Fruit fly (Drosophila melanogaster) whole organism, pupa: ENCODE results near the gene Or67c.

Experiments
- CG10348 ChIP-seq: fragments of 200-800 bp; sonication (Bioruptor generic); IDR thresholded peaks from 2 replicates; pipeline ENCODE4 v1.3.6; 2022; ENCODE audit warnings: missing biosample characterization, missing genetic modification characterization
- CG12605 ChIP-seq: fragments of 200-800 bp; sonication (Bioruptor generic); IDR thresholded peaks from 2 replicates; pipeline ENCODE4 v1.3.6; 2022; ENCODE audit warnings: missing biosample characterization, missing genetic modification characterization
- CG13204 ChIP-seq: fragments of 200-800 bp; sonication (Bioruptor generic); optimal IDR thresholded peaks from 2 replicates; lab custom pipeline; 2018; ENCODE audit warnings: missing biosample characterization, mild to moderate bottlenecking, missing genetic modification characterization, moderate library complexity
- CG14655 ChIP-seq: fragments of 200-800 bp; sonication (Bioruptor generic); optimal IDR thresholded peaks from 3 replicates; lab custom pipeline; 2017; ENCODE audit warnings: mild to moderate bottlenecking, missing biosample characterization, missing genetic modification reagents, missing genetic modification characterization
- CG15710 ChIP-seq: fragments of 200-800 bp; sonication (Bioruptor generic); optimal IDR thresholded peaks from 2 replicates; lab custom pipeline; 2018; ENCODE audit warnings: missing biosample characterization, mild to moderate bottlenecking, missing genetic modification characterization, moderate library complexity
- CG17806 ChIP-seq: fragments of 200-800 bp; sonication (Bioruptor generic); optimal IDR thresholded peaks from 2 replicates; lab custom pipeline; 2018; ENCODE audit warnings: missing biosample characterization, mild to moderate bottlenecking, missing genetic modification characterization, moderate library complexity
- CG32121 ChIP-seq: fragments of 200-800 bp; sonication (Bioruptor generic); IDR thresholded peaks from 2 replicates; pipeline ENCODE4 v1.3.6; 2022; ENCODE audit warnings: missing biosample characterization, missing genetic modification characterization
- CG34367 ChIP-seq: fragments of 200-800 bp; sonication (Bioruptor generic); optimal IDR thresholded peaks from 2 replicates; lab custom pipeline; 2018; ENCODE audit warnings: missing biosample characterization, mild to moderate bottlenecking, missing genetic modification characterization
- CG4496 ChIP-seq: fragments of 200-800 bp; sonication (Bioruptor generic); IDR thresholded peaks from 3 replicates; pipeline ENCODE4 v1.3.6; 2022; ENCODE audit warnings: missing biosample characterization, missing genetic modification characterization
- CG8159 ChIP-seq: fragments of 200-800 bp; sonication (Bioruptor generic); optimal IDR thresholded peaks from 3 replicates; lab custom pipeline; 2018; ENCODE audit warnings: missing biosample characterization, mild to moderate bottlenecking, missing genetic modification characterization, moderate library complexity
- CG8301 ChIP-seq: fragments of 200-800 bp; sonication (Bioruptor generic); optimal IDR thresholded peaks from 2 replicates; lab custom pipeline; 2018; ENCODE audit warnings: missing biosample characterization, mild to moderate bottlenecking, missing genetic modification characterization
- CG9948 ChIP-seq: fragments of 200-800 bp; sonication (Bioruptor generic); optimal IDR thresholded peaks from 2 replicates; lab custom pipeline; 2018; ENCODE audit warnings: missing biosample characterization, mild to moderate bottlenecking, missing genetic modification characterization, moderate library complexity
- D1 ChIP-seq: fragments of 200-800 bp; sonication (Bioruptor generic); optimal IDR thresholded peaks from 2 replicates; lab custom pipeline; 2018; ENCODE audit warnings: missing biosample characterization, mild to moderate bottlenecking, missing genetic modification characterization, moderate library complexity
- EcR ChIP-seq: fragments of 200-800 bp; sonication (Bioruptor generic); optimal IDR thresholded peaks from 3 replicates; lab custom pipeline; 2019; ENCODE audit warnings: missing biosample characterization, missing genetic modification characterization, mild to moderate bottlenecking, moderate library complexity, missing genetic modification reagents
- Ets98B ChIP-seq: fragments of 200-800 bp; sonication (Bioruptor generic); IDR thresholded peaks from 2 replicates; pipeline ENCODE4 v1.3.6; 2022; ENCODE audit warnings: missing biosample characterization, missing genetic modification characterization
- Pif1A ChIP-seq: fragments of 200-800 bp; sonication (Bioruptor generic); optimal IDR thresholded peaks from 3 replicates; lab custom pipeline; 2016; ENCODE audit warnings: missing biosample characterization, missing genetic modification characterization
- Pif1B ChIP-seq: fragments of 200-800 bp; sonication (Bioruptor generic); optimal IDR thresholded peaks from 3 replicates; lab custom pipeline; 2016; ENCODE audit warnings: missing biosample characterization, missing genetic modification characterization
- Snoo ChIP-seq: fragments of 200-800 bp; sonication (Bioruptor generic); optimal IDR thresholded peaks from 3 replicates; lab custom pipeline; 2017; ENCODE audit warnings: missing biosample characterization, mild to moderate bottlenecking, missing genetic modification characterization, inconsistent platforms
- fd96Ca ChIP-seq: fragments of 200-800 bp; sonication (Bioruptor generic); IDR thresholded peaks from 3 replicates; pipeline ENCODE4 v1.3.6; 2022; ENCODE audit warnings: missing biosample characterization, missing genetic modification characterization
- gl ChIP-seq: fragments of 200-800 bp; sonication (Bioruptor generic); optimal IDR thresholded peaks from 2 replicates; lab custom pipeline; 2018; ENCODE audit warnings: missing biosample characterization, mild to moderate bottlenecking, missing genetic modification characterization
- rn ChIP-seq: fragments of 200-800 bp; sonication (Bioruptor generic); IDR thresholded peaks from 2 replicates; pipeline ENCODE4 v1.3.6; 2022; ENCODE audit warnings: missing biosample characterization, missing genetic modification characterization

Or67c gene

dm6 chr3L:10244606-10245005 is at the start of gene Or67c:
TSS of gene Or67c (minus strand) at chr3L:10244706.
- TF ChIP-seq CG8301 (no peak), CG15710 (tag; lab: Kevin White, UChicago) (no peak)

- TF ChIP-seq EcR (GFP tag; lab: Kevin White, UChicago) (no peak), Snoo (tag; lab: Kevin White, UChicago) (no peak), Pif1A (GFP tag; lab: Kevin White, UChicago) (no peak)
These were observed 44.9 kb upstream of the Or67c start for dm6 chr3L:10289357-10289756.

dm6 chr3L:10288155-10288554 is 43.6 kb upstream of the Or67c start:
- TF ChIP-seq Pif1B (GFP tag; lab: Kevin White, UChicago), result no peak
- TF ChIP-seq CG15710 (tag; lab: Kevin White, UChicago), result no peak
- no peak for TF ChIP-seq Ets98B (GFP tag; lab: Robert Waterston, UW)
- TF ChIP-seq CG10348, result no peak
- TF ChIP-seq CG8301, result no peak
- TF ChIP-seq rn (GFP tag; lab: Robert Waterston, UW), result no peak
- TF ChIP-seq CG4496, result no peak
- no peak for TF ChIP-seq CG12605 (GFP tag; lab: Robert Waterston, UW)
- TF ChIP-seq CG8159 (tag; lab: Kevin White, UChicago), result no peak
- no peak for TF ChIP-seq EcR (GFP tag; lab: Kevin White, UChicago)
- no peak for TF ChIP-seq Pif1A (GFP tag; lab: Kevin White, UChicago)
- no peak for TF ChIP-seq fd96Ca
- no peak for TF ChIP-seq CG9948 (tag; lab: Kevin White, UChicago)
- no peak for TF ChIP-seq CG14655 (GFP tag; lab: Kevin White, UChicago)
- no peak for TF ChIP-seq CG17806 (tag; lab: Kevin White, UChicago)
- no peak for TF ChIP-seq CG13204 (GFP tag; lab: Kevin White, UChicago)

- no peak for TF ChIP-seq CG17806 (tag; lab: Kevin White, UChicago)
- TF ChIP-seq Pif1A (GFP tag; lab: Kevin White, UChicago), result no peak
- TF ChIP-seq CG8301, result no peak
These were observed 40.4 kb upstream of the Or67c start for dm6 chr3L:10284869-10285268.

- TF ChIP-seq CG15710 (tag; lab: Kevin White, UChicago), result peak; percentile 7
- TF ChIP-seq CG8159 (tag; lab: Kevin White, UChicago), result peak; percentile 51
- no peak for TF ChIP-seq D1 (tag; lab: Kevin White, UChicago)
- TF ChIP-seq CG14655 (GFP tag; lab: Kevin White, UChicago), result no peak
These were observed 39.4 kb upstream of the Or67c start for dm6 chr3L:10283946-10284345.

- TF ChIP-seq CG34367 (no peak), CG15710 (tag; lab: Kevin White, UChicago) (no peak), CG8159 (tag; lab: Kevin White, UChicago) (no peak), CG17806 (tag; lab: Kevin White, UChicago) (no peak), CG4496 (no peak), EcR (GFP tag; lab: Kevin White, UChicago) (no peak), Snoo (tag; lab: Kevin White, UChicago) (no peak), CG14655 (GFP tag; lab: Kevin White, UChicago) (no peak), Ets98B (GFP tag; lab: Robert Waterston, UW) (no peak), fd96Ca (no peak), CG13204 (GFP tag; lab: Kevin White, UChicago) (no peak), gl (tag; lab: Kevin White, UChicago) (no peak), CG8301 (no peak), D1 (tag; lab: Kevin White, UChicago) (no peak), Pif1B (GFP tag; lab: Kevin White, UChicago) (no peak), CG9948 (tag; lab: Kevin White, UChicago) (no peak), CG10348 (no peak), CG32121 (GFP tag; lab: Robert Waterston, UW) (no peak)
These were observed 37.3 kb upstream of the Or67c start for dm6 chr3L:10281802-10282201.

dm6 chr3L:10279498-10279897 is 35.0 kb upstream of the Or67c start:
- no peak for TF ChIP-seq D1 (tag; lab: Kevin White, UChicago)
- no peak for TF ChIP-seq Snoo (tag; lab: Kevin White, UChicago)
- no peak for TF ChIP-seq EcR (GFP tag; lab: Kevin White, UChicago)
- no peak for TF ChIP-seq CG17806 (tag; lab: Kevin White, UChicago)
- no peak for TF ChIP-seq CG34367
- TF ChIP-seq gl (tag; lab: Kevin White, UChicago), result no peak
- TF ChIP-seq CG14655 (GFP tag; lab: Kevin White, UChicago), result no peak
- TF ChIP-seq Pif1B (GFP tag; lab: Kevin White, UChicago), result no peak
- TF ChIP-seq fd96Ca, result no peak
- TF ChIP-seq Pif1A (GFP tag; lab: Kevin White, UChicago), result no peak
- no peak for TF ChIP-seq CG8301
- TF ChIP-seq CG32121 (GFP tag; lab: Robert Waterston, UW), result no peak
- TF ChIP-seq CG15710 (tag; lab: Kevin White, UChicago), result no peak
- no peak for TF ChIP-seq CG13204 (GFP tag; lab: Kevin White, UChicago)
- TF ChIP-seq CG8159 (tag; lab: Kevin White, UChicago), result no peak
- TF ChIP-seq CG10348, result no peak
- no peak for TF ChIP-seq CG4496
- no peak for TF ChIP-seq CG9948 (tag; lab: Kevin White, UChicago)
- TF ChIP-seq rn (GFP tag; lab: Robert Waterston, UW), result no peak
